Fruit fly (Drosophila melanogaster) S2 (cell line): ENCODE results near the gene Pino.

Experiments
- CG8478 ChIP-seq: fragments of >200 bp; optimal IDR thresholded peaks from 2 replicates; lab custom pipeline; 2018
- CTCF ChIP-seq, 2 experiments: fragments of >200 bp; optimal IDR thresholded peaks; 2 replicates each; lab custom pipeline; 2018

DNA sequence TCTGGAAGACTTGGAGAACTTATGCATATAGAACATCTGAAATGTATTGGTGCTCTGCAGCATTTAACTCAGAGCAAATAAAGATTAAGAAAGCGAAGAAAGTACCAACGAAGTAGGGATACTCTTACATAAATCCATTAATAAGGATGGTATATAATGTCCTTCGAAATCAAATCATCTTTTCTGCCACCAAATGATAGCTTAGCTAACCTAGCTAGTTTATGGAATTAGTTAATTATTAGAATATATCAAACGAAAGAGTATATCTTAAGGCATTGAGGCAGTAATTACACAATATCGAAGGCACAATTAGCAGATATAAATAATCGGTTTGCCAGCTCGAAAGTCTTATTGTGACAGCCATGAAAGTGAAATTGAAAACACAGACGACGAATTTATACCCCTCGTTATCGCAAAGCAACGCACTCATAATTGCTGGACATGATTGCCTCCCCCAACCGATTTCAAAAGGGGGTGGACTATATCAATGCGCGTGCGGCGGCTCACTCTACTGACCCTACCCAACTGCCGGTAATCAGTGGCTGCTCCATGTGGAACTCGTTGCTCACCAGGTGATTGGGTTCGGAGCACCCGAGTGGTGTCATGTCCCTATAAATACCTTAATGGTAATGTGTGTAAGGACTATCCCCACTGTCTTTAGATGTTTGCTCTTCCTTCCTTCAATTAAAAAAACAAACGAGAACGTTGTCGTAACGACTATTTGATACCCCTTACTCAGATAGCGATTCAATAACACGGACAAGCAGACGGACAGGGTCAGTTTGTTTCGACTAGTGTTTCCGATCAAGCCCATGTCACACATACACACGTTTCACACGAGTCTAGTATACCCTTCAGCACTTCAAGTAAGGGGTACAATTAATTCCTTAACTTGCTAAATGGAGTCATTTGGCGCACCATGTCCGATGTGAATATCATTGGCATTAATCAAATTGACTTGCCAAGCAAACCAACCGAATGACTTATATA, 15.9 kb upstream of the Pino start:
- TF ChIP-seq CG8478 (lab: Kevin White, UChicago): no peak
- TF ChIP-seq CTCF (optimal IDR thresholded peaks at IDR 0.05; lab: Kevin White, UChicago): no peak
